Fruit fly (Drosophila melanogaster) whole organism, embryonic: ENCODE results near the gene mldr.
A peak's percentile ranks its signal among the peaks of the same experiment; 100 is the strongest.

Experiments
- Aef1 ChIP-seq: fragments of 200-800 bp; sonication (Bioruptor generic); IDR thresholded peaks from 3 replicates; pipeline ENCODE4 v1.3.6; 2022; ENCODE audit warnings: missing biosample characterization, missing genetic modification characterization
- BtbVII ChIP-seq: fragments of 200-800 bp; sonication (Bioruptor generic); optimal IDR thresholded peaks from 3 replicates; lab custom pipeline; 2017; ENCODE audit warnings: missing biosample characterization, mild to moderate bottlenecking, missing genetic modification characterization
- C15 ChIP-seq: fragments of 200-800 bp; sonication (Bioruptor generic); IDR thresholded peaks from 3 replicates; pipeline ENCODE4 v1.3.6; 2022; ENCODE audit warnings: missing biosample characterization, missing genetic modification characterization
- CG10209 ChIP-seq: fragments of 200-800 bp; sonication (Bioruptor generic); optimal IDR thresholded peaks from 3 replicates; lab custom pipeline; 2017; ENCODE audit warnings: missing biosample characterization, mild to moderate bottlenecking, missing genetic modification characterization, missing genetic modification reagents
- CG10543 ChIP-seq: fragments of 200-800 bp; sonication (Bioruptor generic); optimal IDR thresholded peaks from 3 replicates; lab custom pipeline; 2017; ENCODE audit warnings: missing biosample characterization, mild to moderate bottlenecking, missing genetic modification characterization, moderate library complexity
- CG11085 ChIP-seq: fragments of 200-800 bp; sonication (Bioruptor generic); IDR thresholded peaks from 2 replicates; pipeline ENCODE4 v1.3.6; 2022; ENCODE audit warnings: missing biosample characterization, missing genetic modification characterization
- CG12071 ChIP-seq: fragments of 200-800 bp; sonication (Bioruptor generic); optimal IDR thresholded peaks from 3 replicates; lab custom pipeline; 2018; ENCODE audit warnings: missing biosample characterization, mild to moderate bottlenecking, missing genetic modification characterization
- CG12104 ChIP-seq: fragments of 200-800 bp; sonication (Bioruptor generic); optimal IDR thresholded peaks from 3 replicates; lab custom pipeline; 2016; ENCODE audit warnings: missing biosample characterization, missing genetic modification characterization
- CG14710 ChIP-seq: fragments of 200-800 bp; sonication (Bioruptor generic); optimal IDR thresholded peaks from 3 replicates; lab custom pipeline; 2019; ENCODE audit warnings: missing biosample characterization, mild to moderate bottlenecking, missing genetic modification characterization, moderate library complexity
- CG1647 ChIP-seq: fragments of 200-800 bp; sonication (Bioruptor generic); optimal IDR thresholded peaks from 3 replicates; lab custom pipeline; 2016; ENCODE audit warnings: missing biosample characterization, missing genetic modification characterization
- CG2712 ChIP-seq: fragments of 200-800 bp; optimal IDR thresholded peaks from 3 replicates; lab custom pipeline; 2019; ENCODE audit warnings: missing biosample characterization, mild to moderate bottlenecking, missing genetic modification characterization, moderate library complexity
- CG42726 ChIP-seq: fragments of 200-800 bp; sonication (Bioruptor generic); IDR thresholded peaks from 2 replicates; pipeline ENCODE4 v1.3.6; 2022; ENCODE audit warnings: missing biosample characterization, missing genetic modification characterization; ENCODE audit not compliant: partially characterized antibody
- CG4617 ChIP-seq: fragments of 200-800 bp; sonication (Bioruptor generic); optimal IDR thresholded peaks from 3 replicates; lab custom pipeline; 2016; ENCODE audit warnings: missing biosample characterization, missing genetic modification characterization, borderline replicate concordance
- CG4707 ChIP-seq: fragments of 200-800 bp; sonication (Bioruptor generic); optimal IDR thresholded peaks from 2 replicates; lab custom pipeline; 2018; ENCODE audit warnings: missing biosample characterization, mild to moderate bottlenecking, missing genetic modification characterization, moderate library complexity
- CG6175 ChIP-seq: fragments of 200-800 bp; sonication (Bioruptor generic); IDR thresholded peaks from 3 replicates; pipeline ENCODE4 v1.3.6; 2022; ENCODE audit warnings: missing biosample characterization, missing genetic modification characterization
- CG6272 ChIP-seq: fragments of 200-800 bp; sonication (Bioruptor generic); IDR thresholded peaks from 2 replicates; pipeline ENCODE4 v1.3.6; 2022; ENCODE audit warnings: missing biosample characterization, missing genetic modification characterization
- CG7963 ChIP-seq: fragments of 200-800 bp; sonication (Bioruptor generic); IDR thresholded peaks from 3 replicates; pipeline ENCODE4 v1.3.6; 2022; ENCODE audit warnings: missing biosample characterization, missing genetic modification characterization; ENCODE audit not compliant: partially characterized antibody
- CG7987 ChIP-seq: fragments of 200-800 bp; sonication (Bioruptor generic); optimal IDR thresholded peaks from 2 replicates; lab custom pipeline; 2018; ENCODE audit warnings: missing biosample characterization, mild to moderate bottlenecking, missing genetic modification characterization, moderate library complexity
- CG8765 ChIP-seq: fragments of 200-800 bp; sonication (Bioruptor generic); IDR thresholded peaks from 2 replicates; pipeline ENCODE4 v1.3.6; 2022; ENCODE audit warnings: missing biosample characterization, missing genetic modification characterization
- CrebB ChIP-seq: fragments of 200-800 bp; sonication (Bioruptor generic); optimal IDR thresholded peaks from 3 replicates; lab custom pipeline; 2018; ENCODE audit warnings: missing biosample characterization, mild to moderate bottlenecking, missing genetic modification characterization
- D19B ChIP-seq: fragments of 200-800 bp; sonication (Bioruptor generic); optimal IDR thresholded peaks from 2 replicates; lab custom pipeline; 2017; ENCODE audit warnings: missing biosample characterization, mild to moderate bottlenecking, missing genetic modification characterization
- Dbx ChIP-seq: fragments of 200-800 bp; sonication (Bioruptor generic); IDR thresholded peaks from 3 replicates; pipeline ENCODE4 v1.3.6; 2022; ENCODE audit warnings: missing biosample characterization, missing genetic modification characterization
- Dek ChIP-seq: fragments of 200-800 bp; sonication (Bioruptor generic); optimal IDR thresholded peaks from 3 replicates; lab custom pipeline; 2019; ENCODE audit warnings: missing biosample characterization, mild to moderate bottlenecking, missing genetic modification characterization, moderate library complexity
- Dfd ChIP-seq, 2 experiments: fragments of >200 bp; optimal IDR thresholded peaks; 2 replicates each; lab custom pipeline; 2017; ENCODE audit warnings: missing biosample characterization in 2 of 2, missing genetic modification characterization in 2 of 2
- Drgx ChIP-seq: fragments of 200-800 bp; sonication (Bioruptor generic); IDR thresholded peaks from 2 replicates; pipeline ENCODE4 v1.3.6; 2022; ENCODE audit warnings: missing biosample characterization, missing genetic modification characterization
- Meics ChIP-seq: fragments of 200-800 bp; sonication (Bioruptor generic); optimal IDR thresholded peaks from 2 replicates; lab custom pipeline; 2017; ENCODE audit warnings: missing biosample characterization, mild to moderate bottlenecking, missing genetic modification characterization
- Xrp1 ChIP-seq: fragments of 200-800 bp; sonication (Bioruptor generic); IDR thresholded peaks from 2 replicates; pipeline ENCODE4 v1.3.6; 2022; ENCODE audit warnings: missing biosample characterization, missing genetic modification characterization
- bigmax ChIP-seq: fragments of 200-800 bp; sonication (Bioruptor generic); optimal IDR thresholded peaks from 2 replicates; lab custom pipeline; 2018; ENCODE audit warnings: missing biosample characterization, mild to moderate bottlenecking, missing genetic modification characterization
- cad ChIP-seq: fragments of >200 bp; optimal IDR thresholded peaks from 2 replicates; lab custom pipeline; 2017; ENCODE audit warnings: missing biosample characterization, missing genetic modification characterization
- cato ChIP-seq: fragments of 200-800 bp; sonication (Bioruptor generic); optimal IDR thresholded peaks from 2 replicates; lab custom pipeline; 2016; ENCODE audit warnings: missing biosample characterization, missing genetic modification characterization, borderline replicate concordance
- chinmo ChIP-seq: fragments of 200-800 bp; sonication (Bioruptor generic); IDR thresholded peaks from 4 replicates; pipeline ENCODE4 v1.3.6; 2022; ENCODE audit warnings: missing biosample characterization, missing genetic modification characterization; ENCODE audit not compliant: partially characterized antibody
- ems ChIP-seq: fragments of 200-800 bp; sonication (Bioruptor generic); optimal IDR thresholded peaks from 3 replicates; lab custom pipeline; 2016; ENCODE audit warnings: missing biosample characterization, missing genetic modification characterization
- en ChIP-seq: fragments of 200-800 bp; sonication (Bioruptor generic); optimal IDR thresholded peaks from 2 replicates; lab custom pipeline; 2016; ENCODE audit warnings: missing biosample characterization, missing genetic modification characterization
- gro ChIP-seq: fragments of 200-800 bp; sonication (Bioruptor generic); optimal IDR thresholded peaks from 2 replicates; lab custom pipeline; 2016; ENCODE audit warnings: missing biosample characterization, missing genetic modification characterization
- gsb ChIP-seq: fragments of 200-800 bp; sonication (Bioruptor generic); IDR thresholded peaks from 2 replicates; pipeline ENCODE4 v1.3.6; 2022; ENCODE audit warnings: missing biosample characterization, missing genetic modification characterization
- lola ChIP-seq, 3 experiments: fragments of >200 bp in 2 of 3; fragments of 200-800 bp in 1 of 3; sonication (Bioruptor generic) in 1 of 3; optimal IDR thresholded peaks; 2 replicates each; lab custom pipeline; 2017 to 2019; ENCODE audit warnings: missing biosample characterization in 3 of 3, missing genetic modification characterization in 3 of 3, mild to moderate bottlenecking in 1 of 3, moderate library complexity in 1 of 3
- lov ChIP-seq, 2 experiments: fragments of 200-800 bp in 1 of 2; fragments of >200 bp in 1 of 2; sonication (Bioruptor generic) in 1 of 2; IDR thresholded peaks in 1 of 2; optimal IDR thresholded peaks in 1 of 2; 2 replicates in 1 of 2; 3 replicates in 1 of 2; pipeline versions ENCODE4 v1.3.6 to Lab custom; 2017 to 2022; ENCODE audit warnings: missing biosample characterization in 1 of 2, missing genetic modification characterization in 1 of 2
- odd ChIP-seq: fragments of 200-800 bp; sonication (Bioruptor generic); optimal IDR thresholded peaks from 2 replicates; lab custom pipeline; 2017; ENCODE audit warnings: missing biosample characterization, mild to moderate bottlenecking, missing genetic modification characterization
- p53 ChIP-seq: fragments of 200-800 bp; sonication (Bioruptor generic); optimal IDR thresholded peaks from 2 replicates; lab custom pipeline; 2016; ENCODE audit warnings: missing biosample characterization, missing genetic modification characterization
- pzg ChIP-seq: fragments of 200-800 bp; sonication (Bioruptor generic); optimal IDR thresholded peaks from 3 replicates; lab custom pipeline; 2018; ENCODE audit warnings: missing biosample characterization, mild to moderate bottlenecking, missing genetic modification characterization, moderate library complexity
- sd ChIP-seq: fragments of 200-800 bp; sonication (Bioruptor generic); optimal IDR thresholded peaks from 3 replicates; lab custom pipeline; 2018; ENCODE audit warnings: missing biosample characterization, mild to moderate bottlenecking, missing genetic modification characterization, moderate library complexity
- slbo ChIP-seq: fragments of 200-800 bp; sonication (Bioruptor generic); IDR thresholded peaks from 2 replicates; pipeline ENCODE4 v1.3.6; 2022; ENCODE audit warnings: missing biosample characterization, missing genetic modification characterization
- ssp ChIP-seq: fragments of 200-800 bp; sonication (Bioruptor generic); IDR thresholded peaks from 2 replicates; pipeline ENCODE4 v1.3.6; 2022; ENCODE audit warnings: missing biosample characterization, missing genetic modification characterization
- sug ChIP-seq: fragments of 200-800 bp; optimal IDR thresholded peaks from 2 replicates; lab custom pipeline; 2019; ENCODE audit warnings: missing biosample characterization, mild to moderate bottlenecking, missing genetic modification characterization, moderate library complexity
- vnd ChIP-seq: fragments of 200-800 bp; sonication (Bioruptor generic); IDR thresholded peaks from 3 replicates; pipeline ENCODE4 v1.3.6; 2022; ENCODE audit warnings: missing biosample characterization, missing genetic modification characterization; ENCODE audit not compliant: partially characterized antibody
- vvl ChIP-seq: fragments of 200-800 bp; sonication (Bioruptor generic); IDR thresholded peaks from 2 replicates; pipeline ENCODE4 v1.3.6; 2022; ENCODE audit warnings: missing biosample characterization, missing genetic modification characterization
- wor ChIP-seq: fragments of 200-800 bp; sonication (Bioruptor generic); IDR thresholded peaks from 2 replicates; pipeline ENCODE4 v1.3.6; 2022; ENCODE audit warnings: missing biosample characterization, missing genetic modification characterization
- yki ChIP-seq: fragments of >200 bp; optimal IDR thresholded peaks from 3 replicates; lab custom pipeline; 2018
- z ChIP-seq: fragments of 200-800 bp; sonication (Bioruptor generic); IDR thresholded peaks from 3 replicates; pipeline ENCODE4 v1.3.6; 2022; ENCODE audit warnings: missing biosample characterization, missing genetic modification characterization
- zf30C ChIP-seq: fragments of 200-800 bp; sonication (Bioruptor generic); optimal IDR thresholded peaks from 3 replicates; lab custom pipeline; 2018; ENCODE audit warnings: missing biosample characterization, mild to moderate bottlenecking, missing genetic modification characterization

mldr gene

dm6 chrX:6316858-6317474 is 25.9 kb downstream of the mldr start (continued):
- TF ChIP-seq CG12104 (peak; percentile 24), CrebB (tag; lab: Kevin White, UChicago) (peak; percentile 20), odd (peak; percentile 49), sd (no peak), sug (tag; lab: Kevin White, UChicago) (no peak), bigmax (GFP tag; lab: Kevin White, UChicago) (no peak), chinmo (no peak), en (GFP tag; lab: Kevin White, UChicago) (no peak), CG12071 (GFP tag; lab: Kevin White, UChicago) (peak; percentile 44), cad (GFP tag; lab: Kevin White, UChicago) (no peak), wor (peak; percentile 45), CG7963 (GFP tag; lab: Robert Waterston, UW) (no peak), Aef1 (GFP tag; lab: Robert Waterston, UW) (peak; percentile 62), yki (lab: Kevin White, UChicago) (no peak), CG6175 (GFP tag; lab: Robert Waterston, UW) (peak; percentile 44; the same call in 1 of the 3 replicates), Dek (tag; lab: Kevin White, UChicago) (peak; percentile 55), CG11085 (GFP tag; lab: Robert Waterston, UW) (peak; percentile 50; the same call in 1 of the 2 replicates), CG42726 (GFP tag; lab: Robert Waterston, UW) (no peak), Xrp1 (peak; percentile 70), D19B (GFP tag; lab: Kevin White, UChicago) (peak; percentile 52), CG4617 (GFP tag; lab: Kevin White, UChicago) (no peak), CG4707 (GFP tag; lab: Kevin White, UChicago) (no peak), slbo (GFP tag; lab: Robert Waterston, UW) (peak; percentile 85), CG1647 (GFP tag; lab: Kevin White, UChicago) (no peak), ems (no peak), CG2712 (tag; lab: Kevin White, UChicago) (no peak), CG10209 (GFP tag; lab: Kevin White, UChicago) (peak; percentile 65), Dbx (peak; percentile 73), BtbVII (GFP tag; lab: Kevin White, UChicago) (peak; percentile 51), lov (optimal IDR thresholded peaks at IDR 0.05; lab: Kevin White, UChicago) (no peak), lov (GFP tag; IDR thresholded peaks at IDR 0.05; lab: Robert Waterston, UW) (no peak), z (GFP tag; lab: Robert Waterston, UW) (no peak), C15 (GFP tag; lab: Robert Waterston, UW) (no peak), lola (GFP tag; optimal IDR thresholded peaks at IDR 0.05; lab: Kevin White, UChicago) (no peak), CG10543 (GFP tag; lab: Kevin White, UChicago) (peak; percentile 66), cato (GFP tag; lab: Kevin White, UChicago) (no peak), gsb (peak; percentile 21; the same call in 1 of the 2 replicates), zf30C (GFP tag; lab: Kevin White, UChicago) (no peak), pzg (GFP tag; lab: Kevin White, UChicago) (peak; percentile 5), CG14710 (tag; lab: Kevin White, UChicago) (peak; percentile 13), p53 (GFP tag; lab: Kevin White, UChicago) (no peak), vvl (GFP tag; lab: Robert Waterston, UW) (peak; percentile 83), CG6272 (GFP tag; lab: Robert Waterston, UW) (no peak), Dfd (GFP tag; optimal IDR thresholded peaks at IDR 0.05; lab: Kevin White, UChicago) (no peak), Drgx (GFP tag; lab: Robert Waterston, UW) (peak; percentile 42; the same call in 1 of the 2 replicates), Meics (GFP tag; lab: Kevin White, UChicago) (peak; percentile 80), ssp (GFP tag; lab: Robert Waterston, UW) (peak; percentile 41; the same call in 1 of the 2 replicates), vnd (GFP tag; lab: Robert Waterston, UW) (no peak), CG8765 (GFP tag; lab: Robert Waterston, UW) (no peak), gro (GFP tag; lab: Kevin White, UChicago) (peak; percentile 65), CG7987 (GFP tag; lab: Kevin White, UChicago) (no peak)
